Worm (Caenorhabditis elegans) whole organism, L2 larva: ENCODE data around the gene C18H9.6.

ENCODE experiments used
- C34F6.9 ChIP-seq: fragments of 150-350 bp; optimal IDR thresholded peaks from 2 replicates; lab custom pipeline; 2014; ENCODE audit warnings: missing biosample characterization, missing genetic modification characterization
- Y55F3AM.14 ChIP-seq: fragments of 200-800 bp; sonication (Bioruptor generic); optimal IDR thresholded peaks from 2 replicates; lab custom pipeline; 2018; ENCODE audit warnings: mild to moderate bottlenecking, missing genetic modification characterization, missing compliant biosample characterization
- alr-1 ChIP-seq: fragments of 150-350 bp; optimal IDR thresholded peaks from 2 replicates; lab custom pipeline; 2014; ENCODE audit warnings: missing biosample characterization, missing genetic modification characterization
- aly-2 ChIP-seq: fragments of 150-350 bp; optimal IDR thresholded peaks from 2 replicates; lab custom pipeline; 2014; ENCODE audit warnings: missing biosample characterization, missing genetic modification characterization
- ama-1 ChIP-seq: fragments of 150-350 bp; optimal IDR thresholded peaks from 2 replicates; lab custom pipeline; 2018; ENCODE audit warnings: inconsistent platforms
- blmp-1 ChIP-seq: sonication (generic microtip); optimal IDR thresholded peaks from 2 replicates; lab custom pipeline; 2017; ENCODE audit warnings: missing genetic modification characterization, mild to moderate bottlenecking, missing compliant biosample characterization, antibody characterized with exemption, moderate library complexity; ENCODE audit not compliant: insufficient read depth
- ceh-16 ChIP-seq: fragments of 150-350 bp; optimal IDR thresholded peaks from 2 replicates; lab custom pipeline; 2014; ENCODE audit warnings: missing biosample characterization, missing genetic modification characterization
- ceh-82 ChIP-seq: fragments of 150-350 bp; optimal IDR thresholded peaks from 2 replicates; lab custom pipeline; 2014; ENCODE audit warnings: missing biosample characterization, missing genetic modification characterization
- crh-2 ChIP-seq: sonication (generic microtip); optimal IDR thresholded peaks from 2 replicates; lab custom pipeline; 2017; ENCODE audit warnings: missing biosample characterization, missing genetic modification characterization
- dmd-4 ChIP-seq: sonication (generic microtip); optimal IDR thresholded peaks from 2 replicates; lab custom pipeline; 2017; ENCODE audit warnings: missing biosample characterization, missing genetic modification characterization
- egl-27 ChIP-seq: sonication (generic microtip); optimal IDR thresholded peaks from 3 replicates; lab custom pipeline; 2017; ENCODE audit warnings: missing biosample characterization, missing genetic modification reagents, missing genetic modification characterization
- elt-1 ChIP-seq: fragments of 150-350 bp; optimal IDR thresholded peaks from 2 replicates; lab custom pipeline; 2014; ENCODE audit warnings: missing biosample characterization, missing genetic modification characterization
- elt-3 ChIP-seq: sonication (generic microtip); optimal IDR thresholded peaks from 2 replicates; lab custom pipeline; 2017; ENCODE audit warnings: missing biosample characterization, missing genetic modification characterization
- fos-1 ChIP-seq: fragments of 150-350 bp; optimal IDR thresholded peaks from 2 replicates; lab custom pipeline; 2014; ENCODE audit warnings: missing biosample characterization, missing genetic modification characterization
- lin-11 ChIP-seq: fragments of 150-350 bp; sonication (generic microtip); optimal IDR thresholded peaks from 2 replicates; lab custom pipeline; 2014; ENCODE audit warnings: missing biosample characterization, missing genetic modification characterization, inconsistent platforms, mixed read lengths
- lin-13 ChIP-seq: fragments of 150-350 bp; optimal IDR thresholded peaks from 2 replicates; lab custom pipeline; 2014; ENCODE audit warnings: missing biosample characterization, missing genetic modification reagents, missing genetic modification characterization
- mab-5 ChIP-seq: fragments of 150-350 bp; optimal IDR thresholded peaks from 2 replicates; lab custom pipeline; 2014; ENCODE audit warnings: missing biosample characterization, missing genetic modification characterization
- mbf-1 ChIP-seq: sonication (generic microtip); optimal IDR thresholded peaks from 2 replicates; lab custom pipeline; 2017; ENCODE audit warnings: missing biosample characterization, missing genetic modification characterization
- mdl-1 ChIP-seq, 2 experiments: fragments of 150-350 bp in 1 of 2; sonication (generic microtip) in 1 of 2; optimal IDR thresholded peaks; 2 replicates each; lab custom pipeline; 2017; ENCODE audit warnings: missing biosample characterization in 2 of 2, missing genetic modification characterization in 2 of 2
- nhr-10 ChIP-seq: sonication (generic microtip); optimal IDR thresholded peaks from 2 replicates; lab custom pipeline; 2017; ENCODE audit warnings: missing biosample characterization, missing genetic modification characterization
- nhr-11 ChIP-seq: fragments of 150-350 bp; optimal IDR thresholded peaks from 2 replicates; lab custom pipeline; 2014; ENCODE audit warnings: missing biosample characterization, missing genetic modification characterization
- nhr-12 ChIP-seq: fragments of 150-350 bp; optimal IDR thresholded peaks from 2 replicates; lab custom pipeline; 2014; ENCODE audit warnings: missing biosample characterization, missing genetic modification characterization
- nhr-129 ChIP-seq: fragments of 150-350 bp; optimal IDR thresholded peaks from 2 replicates; lab custom pipeline; 2014; ENCODE audit warnings: missing biosample characterization, missing genetic modification characterization
- nhr-23 ChIP-seq: fragments of 150-350 bp; optimal IDR thresholded peaks from 2 replicates; lab custom pipeline; 2014; ENCODE audit warnings: missing biosample characterization, missing genetic modification reagents, missing genetic modification characterization
- nhr-25 ChIP-seq: fragments of 150-350 bp; sonication (generic microtip); optimal IDR thresholded peaks from 3 replicates; lab custom pipeline; 2014; ENCODE audit warnings: missing biosample characterization, missing genetic modification characterization
- nhr-6 ChIP-seq: fragments of 150-350 bp; optimal IDR thresholded peaks from 2 replicates; lab custom pipeline; 2014; ENCODE audit warnings: missing biosample characterization, missing genetic modification characterization
- sem-4 ChIP-seq: fragments of 150-350 bp; optimal IDR thresholded peaks from 2 replicates; lab custom pipeline; 2014; ENCODE audit warnings: missing biosample characterization, missing genetic modification reagents, missing genetic modification characterization
- skn-1 ChIP-seq: sonication (generic microtip); optimal IDR thresholded peaks from 2 replicates; lab custom pipeline; 2017; ENCODE audit warnings: missing biosample characterization, missing genetic modification characterization
- sma-3 ChIP-seq: sonication (generic microtip); optimal IDR thresholded peaks from 2 replicates; lab custom pipeline; 2016; ENCODE audit warnings: missing genetic modification reagents, missing genetic modification characterization, missing compliant biosample characterization
- sma-9 ChIP-seq, 2 experiments: fragments of 150-350 bp in 1 of 2; sonication (generic microtip) in 1 of 2; optimal IDR thresholded peaks; 2 replicates each; lab custom pipeline; 2014 to 2016; ENCODE audit warnings: missing genetic modification characterization in 2 of 2, mild to moderate bottlenecking in 1 of 2, missing biosample characterization in 1 of 2, missing compliant biosample characterization in 1 of 2, missing genetic modification reagents in 1 of 2, moderate library complexity in 1 of 2
- snpc-4 ChIP-seq: fragments of 150-350 bp; optimal IDR thresholded peaks from 2 replicates; lab custom pipeline; 2014; ENCODE audit warnings: missing biosample characterization, missing genetic modification characterization
- unc-39 ChIP-seq: fragments of 150-350 bp; optimal IDR thresholded peaks from 2 replicates; lab custom pipeline; 2014; ENCODE audit warnings: missing biosample characterization, missing genetic modification characterization
- unc-55 ChIP-seq: fragments of 150-350 bp; sonication (generic microtip); optimal IDR thresholded peaks from 3 replicates; lab custom pipeline; 2014; ENCODE audit warnings: missing biosample characterization, missing genetic modification reagents, missing genetic modification characterization
- unc-62 ChIP-seq: fragments of 150-350 bp; optimal IDR thresholded peaks from 2 replicates; lab custom pipeline; 2014; ENCODE audit warnings: missing biosample characterization, missing genetic modification reagents, missing genetic modification characterization
- ztf-1 ChIP-seq: fragments of 200-800 bp; sonication (Bioruptor generic); conservative IDR thresholded peaks from 2 replicates; pipeline ENCODE4 v1.3.6; 2022; ENCODE audit warnings: missing genetic modification characterization, missing compliant biosample characterization
- ztf-11 ChIP-seq: sonication (generic microtip); optimal IDR thresholded peaks from 2 replicates; lab custom pipeline; 2017; ENCODE audit warnings: missing biosample characterization, missing genetic modification characterization

Gene C18H9.6

ce11 chrII:6682918-6683317 lies 18.5 kb downstream of the C18H9.6 start:
- TF ChIP-seq aly-2, result no peak
- TF ChIP-seq blmp-1 (tag; lab: Kevin White, UChicago), result no peak
- TF ChIP-seq sma-9 (GFP tag; optimal IDR thresholded peaks at IDR 0.05; lab: Kevin White, UChicago), result no peak
- TF ChIP-seq sma-9 (tag; optimal IDR thresholded peaks at IDR 0.05; lab: Kevin White, UChicago), result no peak
- no peak for TF ChIP-seq sem-4
- no peak for TF ChIP-seq mbf-1 (tag; lab: Kevin White, UChicago)
- no peak for TF ChIP-seq mab-5
- TF ChIP-seq unc-39 (tag; lab: Kevin White, UChicago), result no peak
- TF ChIP-seq nhr-10, result no peak
- TF ChIP-seq crh-2 (tag; lab: Kevin White, UChicago), result no peak
- no peak for TF ChIP-seq nhr-12 (tag; lab: Kevin White, UChicago)
- no peak for TF ChIP-seq nhr-25
- TF ChIP-seq snpc-4 (tag; lab: Kevin White, UChicago), result no peak
- no peak for TF ChIP-seq nhr-23 (tag; lab: Kevin White, UChicago)

ce11 chrII:6681478-6681877 lies 19.9 kb downstream of the C18H9.6 start:
- no peak for TF ChIP-seq ceh-16 (tag; lab: Kevin White, UChicago)
- no peak for TF ChIP-seq lin-13 (GFP tag; lab: Kevin White, UChicago)
- no peak for TF ChIP-seq unc-62 (GFP tag; lab: Kevin White, UChicago)
- TF ChIP-seq C34F6.9 (tag; lab: Kevin White, UChicago), result no peak
- no peak for TF ChIP-seq ama-1 (lab: Kevin White, UChicago)
- no peak for TF ChIP-seq mbf-1 (tag; lab: Kevin White, UChicago)
- TF ChIP-seq unc-55 (GFP tag; lab: Kevin White, UChicago), result no peak
- no peak for TF ChIP-seq sma-3 (GFP tag; lab: Kevin White, UChicago)
- TF ChIP-seq dmd-4 (tag; lab: Kevin White, UChicago), result no peak
- no peak for TF ChIP-seq nhr-11 (tag; lab: Kevin White, UChicago)
- peak; percentile 6 for TF ChIP-seq sma-9 (GFP tag; optimal IDR thresholded peaks at IDR 0.05; lab: Kevin White, UChicago)
- TF ChIP-seq sma-9 (tag; optimal IDR thresholded peaks at IDR 0.05; lab: Kevin White, UChicago), result no peak
- no peak for TF ChIP-seq lin-11 (tag; lab: Kevin White, UChicago)
- peak; percentile 94 for TF ChIP-seq fos-1 (tag; lab: Kevin White, UChicago)
- TF ChIP-seq blmp-1 (tag; lab: Kevin White, UChicago), result no peak
- no peak for TF ChIP-seq egl-27 (tag; lab: Kevin White, UChicago)
- peak; percentile 13 for TF ChIP-seq crh-2 (tag; lab: Kevin White, UChicago)
- TF ChIP-seq elt-1 (tag; lab: Kevin White, UChicago), result no peak
- TF ChIP-seq elt-3, result no peak
- no peak for TF ChIP-seq nhr-25
- no peak for TF ChIP-seq snpc-4 (tag; lab: Kevin White, UChicago)
- no peak for TF ChIP-seq Y55F3AM.14 (GFP tag; lab: Kevin White, UChicago)
- TF ChIP-seq nhr-6 (tag; lab: Kevin White, UChicago), result no peak
- TF ChIP-seq, all 48 proteins: peak for 3

ce11 chrII:6679724-6680123 lies 21.7 kb downstream of the C18H9.6 start, which contains the start of gene ift-74:
Gene ift-74, plus strand, starts transcription at chrII:6680024.
- TF ChIP-seq lin-11 (tag; lab: Kevin White, UChicago) (no peak), sma-9 (GFP tag; optimal IDR thresholded peaks at IDR 0.05; lab: Kevin White, UChicago) (no peak), sma-9 (tag; optimal IDR thresholded peaks at IDR 0.05; lab: Kevin White, UChicago) (no peak), skn-1 (no peak), nhr-129 (tag; lab: Kevin White, UChicago) (no peak)

- peak; percentile 95 for TF ChIP-seq fos-1 (tag; lab: Kevin White, UChicago)
- no peak for TF ChIP-seq mab-5
- no peak for TF ChIP-seq Y55F3AM.14 (GFP tag; lab: Kevin White, UChicago)
- TF ChIP-seq skn-1, result no peak
- TF ChIP-seq sma-9 (GFP tag; optimal IDR thresholded peaks at IDR 0.05; lab: Kevin White, UChicago), result peak; percentile 45
- TF ChIP-seq sma-9 (tag; optimal IDR thresholded peaks at IDR 0.05; lab: Kevin White, UChicago), result no peak
- TF ChIP-seq ztf-11 (tag; lab: Kevin White, UChicago), result no peak
These were observed 27.5 kb downstream of the C18H9.6 start, which contains the start of gene H43E16.1 for ce11 chrII:6673894-6674293. Gene H43E16.1, plus strand, starts transcription at chrII:6674268.

ce11 chrII:6668496-6668895 lies 32.9 kb downstream of the C18H9.6 start:
- TF ChIP-seq ceh-82 (tag; lab: Kevin White, UChicago) (no peak), alr-1 (tag; lab: Kevin White, UChicago) (no peak), mdl-1 (tag; optimal IDR thresholded peaks at IDR 0.05; lab: Kevin White, UChicago) (no peak), mbf-1 (tag; lab: Kevin White, UChicago) (no peak), ztf-1 (GFP tag; lab: Robert Waterston, UW) (no peak), crh-2 (tag; lab: Kevin White, UChicago) (no peak), nhr-10 (no peak)
- TF ChIP-seq, all 48 proteins: peak for 0
